Worm (Caenorhabditis elegans) whole organism, L2 larva: ENCODE data around the gene F46C5.4.

Source experiments
- C34F6.9 ChIP-seq: fragments of 150-350 bp; optimal IDR thresholded peaks from 2 replicates; lab custom pipeline; 2014; ENCODE audit warnings: missing biosample characterization, missing genetic modification characterization
- F13H6.1 ChIP-seq: sonication (generic microtip); optimal IDR thresholded peaks from 2 replicates; lab custom pipeline; 2016; ENCODE audit warnings: missing genetic modification characterization, missing compliant biosample characterization
- R02D3.7 ChIP-seq: fragments of 150-350 bp; optimal IDR thresholded peaks from 2 replicates; lab custom pipeline; 2014; ENCODE audit warnings: missing biosample characterization, missing genetic modification characterization
- Y55F3AM.14 ChIP-seq: fragments of 200-800 bp; sonication (Bioruptor generic); optimal IDR thresholded peaks from 2 replicates; lab custom pipeline; 2018; ENCODE audit warnings: mild to moderate bottlenecking, missing genetic modification characterization, missing compliant biosample characterization
- ZK546.5 ChIP-seq: sonication (generic microtip); optimal IDR thresholded peaks from 2 replicates; lab custom pipeline; 2017; ENCODE audit warnings: missing biosample characterization, missing genetic modification characterization
- alr-1 ChIP-seq: fragments of 150-350 bp; optimal IDR thresholded peaks from 2 replicates; lab custom pipeline; 2014; ENCODE audit warnings: missing biosample characterization, missing genetic modification characterization
- aly-2 ChIP-seq: fragments of 150-350 bp; optimal IDR thresholded peaks from 2 replicates; lab custom pipeline; 2014; ENCODE audit warnings: missing biosample characterization, missing genetic modification characterization
- ama-1 ChIP-seq: fragments of 150-350 bp; optimal IDR thresholded peaks from 2 replicates; lab custom pipeline; 2018; ENCODE audit warnings: inconsistent platforms
- blmp-1 ChIP-seq: sonication (generic microtip); optimal IDR thresholded peaks from 2 replicates; lab custom pipeline; 2017; ENCODE audit warnings: missing genetic modification characterization, mild to moderate bottlenecking, missing compliant biosample characterization, antibody characterized with exemption, moderate library complexity; ENCODE audit not compliant: insufficient read depth
- ceh-16 ChIP-seq: fragments of 150-350 bp; optimal IDR thresholded peaks from 2 replicates; lab custom pipeline; 2014; ENCODE audit warnings: missing biosample characterization, missing genetic modification characterization
- ceh-82 ChIP-seq: fragments of 150-350 bp; optimal IDR thresholded peaks from 2 replicates; lab custom pipeline; 2014; ENCODE audit warnings: missing biosample characterization, missing genetic modification characterization
- crh-2 ChIP-seq: sonication (generic microtip); optimal IDR thresholded peaks from 2 replicates; lab custom pipeline; 2017; ENCODE audit warnings: missing biosample characterization, missing genetic modification characterization
- dmd-4 ChIP-seq: sonication (generic microtip); optimal IDR thresholded peaks from 2 replicates; lab custom pipeline; 2017; ENCODE audit warnings: missing biosample characterization, missing genetic modification characterization
- egl-27 ChIP-seq: sonication (generic microtip); optimal IDR thresholded peaks from 3 replicates; lab custom pipeline; 2017; ENCODE audit warnings: missing biosample characterization, missing genetic modification reagents, missing genetic modification characterization
- elt-1 ChIP-seq: fragments of 150-350 bp; optimal IDR thresholded peaks from 2 replicates; lab custom pipeline; 2014; ENCODE audit warnings: missing biosample characterization, missing genetic modification characterization
- elt-3 ChIP-seq: sonication (generic microtip); optimal IDR thresholded peaks from 2 replicates; lab custom pipeline; 2017; ENCODE audit warnings: missing biosample characterization, missing genetic modification characterization
- fos-1 ChIP-seq: fragments of 150-350 bp; optimal IDR thresholded peaks from 2 replicates; lab custom pipeline; 2014; ENCODE audit warnings: missing biosample characterization, missing genetic modification characterization
- gmeb-1 ChIP-seq: fragments of 150-350 bp; optimal IDR thresholded peaks from 2 replicates; lab custom pipeline; 2014; ENCODE audit warnings: missing biosample characterization, missing genetic modification characterization
- lin-11 ChIP-seq: fragments of 150-350 bp; sonication (generic microtip); optimal IDR thresholded peaks from 2 replicates; lab custom pipeline; 2014; ENCODE audit warnings: missing biosample characterization, missing genetic modification characterization, inconsistent platforms, mixed read lengths
- lin-13 ChIP-seq: fragments of 150-350 bp; optimal IDR thresholded peaks from 2 replicates; lab custom pipeline; 2014; ENCODE audit warnings: missing biosample characterization, missing genetic modification reagents, missing genetic modification characterization
- lin-39 ChIP-seq: fragments of 150-350 bp; optimal IDR thresholded peaks from 2 replicates; lab custom pipeline; 2014; ENCODE audit warnings: missing biosample characterization, missing genetic modification reagents, missing genetic modification characterization
- lsy-2 ChIP-seq, 2 experiments: fragments of 150-350 bp in 1 of 2; sonication (generic microtip) in 1 of 2; optimal IDR thresholded peaks; 2 replicates each; lab custom pipeline; 2014 to 2017; ENCODE audit warnings: missing biosample characterization in 2 of 2, missing genetic modification characterization in 2 of 2
- mab-5 ChIP-seq: fragments of 150-350 bp; optimal IDR thresholded peaks from 2 replicates; lab custom pipeline; 2014; ENCODE audit warnings: missing biosample characterization, missing genetic modification characterization
- mdl-1 ChIP-seq, 2 experiments: fragments of 150-350 bp in 1 of 2; sonication (generic microtip) in 1 of 2; optimal IDR thresholded peaks; 2 replicates each; lab custom pipeline; 2017; ENCODE audit warnings: missing biosample characterization in 2 of 2, missing genetic modification characterization in 2 of 2
- nhr-10 ChIP-seq: sonication (generic microtip); optimal IDR thresholded peaks from 2 replicates; lab custom pipeline; 2017; ENCODE audit warnings: missing biosample characterization, missing genetic modification characterization
- nhr-11 ChIP-seq: fragments of 150-350 bp; optimal IDR thresholded peaks from 2 replicates; lab custom pipeline; 2014; ENCODE audit warnings: missing biosample characterization, missing genetic modification characterization
- nhr-12 ChIP-seq: fragments of 150-350 bp; optimal IDR thresholded peaks from 2 replicates; lab custom pipeline; 2014; ENCODE audit warnings: missing biosample characterization, missing genetic modification characterization
- nhr-129 ChIP-seq: fragments of 150-350 bp; optimal IDR thresholded peaks from 2 replicates; lab custom pipeline; 2014; ENCODE audit warnings: missing biosample characterization, missing genetic modification characterization
- nhr-21 ChIP-seq: fragments of 150-350 bp; optimal IDR thresholded peaks from 2 replicates; lab custom pipeline; 2014; ENCODE audit warnings: missing biosample characterization, missing genetic modification characterization
- nhr-23 ChIP-seq: fragments of 150-350 bp; optimal IDR thresholded peaks from 2 replicates; lab custom pipeline; 2014; ENCODE audit warnings: missing biosample characterization, missing genetic modification reagents, missing genetic modification characterization
- nhr-237 ChIP-seq: fragments of 150-350 bp; optimal IDR thresholded peaks from 2 replicates; lab custom pipeline; 2014; ENCODE audit warnings: missing biosample characterization, missing genetic modification characterization
- nhr-25 ChIP-seq: fragments of 150-350 bp; sonication (generic microtip); optimal IDR thresholded peaks from 3 replicates; lab custom pipeline; 2014; ENCODE audit warnings: missing biosample characterization, missing genetic modification characterization
- nhr-6 ChIP-seq: fragments of 150-350 bp; optimal IDR thresholded peaks from 2 replicates; lab custom pipeline; 2014; ENCODE audit warnings: missing biosample characterization, missing genetic modification characterization
- nhr-77 ChIP-seq: fragments of 150-350 bp; optimal IDR thresholded peaks from 2 replicates; lab custom pipeline; 2014; ENCODE audit warnings: missing biosample characterization, missing genetic modification characterization
- peb-1 ChIP-seq: fragments of 150-350 bp; optimal IDR thresholded peaks from 2 replicates; lab custom pipeline; 2014; ENCODE audit warnings: missing biosample characterization, missing genetic modification characterization
- sem-4 ChIP-seq: fragments of 150-350 bp; optimal IDR thresholded peaks from 2 replicates; lab custom pipeline; 2014; ENCODE audit warnings: missing biosample characterization, missing genetic modification reagents, missing genetic modification characterization
- skn-1 ChIP-seq: sonication (generic microtip); optimal IDR thresholded peaks from 2 replicates; lab custom pipeline; 2017; ENCODE audit warnings: missing biosample characterization, missing genetic modification characterization
- sma-3 ChIP-seq: sonication (generic microtip); optimal IDR thresholded peaks from 2 replicates; lab custom pipeline; 2016; ENCODE audit warnings: missing genetic modification reagents, missing genetic modification characterization, missing compliant biosample characterization
- sma-9 ChIP-seq, 2 experiments: fragments of 150-350 bp in 1 of 2; sonication (generic microtip) in 1 of 2; optimal IDR thresholded peaks; 2 replicates each; lab custom pipeline; 2014 to 2016; ENCODE audit warnings: missing genetic modification characterization in 2 of 2, mild to moderate bottlenecking in 1 of 2, missing biosample characterization in 1 of 2, missing compliant biosample characterization in 1 of 2, missing genetic modification reagents in 1 of 2, moderate library complexity in 1 of 2
- snpc-4 ChIP-seq: fragments of 150-350 bp; optimal IDR thresholded peaks from 2 replicates; lab custom pipeline; 2014; ENCODE audit warnings: missing biosample characterization, missing genetic modification characterization
- unc-39 ChIP-seq: fragments of 150-350 bp; optimal IDR thresholded peaks from 2 replicates; lab custom pipeline; 2014; ENCODE audit warnings: missing biosample characterization, missing genetic modification characterization
- unc-55 ChIP-seq: fragments of 150-350 bp; sonication (generic microtip); optimal IDR thresholded peaks from 3 replicates; lab custom pipeline; 2014; ENCODE audit warnings: missing biosample characterization, missing genetic modification reagents, missing genetic modification characterization
- unc-62 ChIP-seq: fragments of 150-350 bp; optimal IDR thresholded peaks from 2 replicates; lab custom pipeline; 2014; ENCODE audit warnings: missing biosample characterization, missing genetic modification reagents, missing genetic modification characterization
- zag-1 ChIP-seq: fragments of 150-350 bp; optimal IDR thresholded peaks from 2 replicates; lab custom pipeline; 2014; ENCODE audit warnings: missing biosample characterization, missing genetic modification characterization
- ztf-1 ChIP-seq: fragments of 200-800 bp; sonication (Bioruptor generic); conservative IDR thresholded peaks from 2 replicates; pipeline ENCODE4 v1.3.6; 2022; ENCODE audit warnings: missing genetic modification characterization, missing compliant biosample characterization
- ztf-11 ChIP-seq: sonication (generic microtip); optimal IDR thresholded peaks from 2 replicates; lab custom pipeline; 2017; ENCODE audit warnings: missing biosample characterization, missing genetic modification characterization
- ztf-4 ChIP-seq: fragments of 150-350 bp; optimal IDR thresholded peaks from 2 replicates; lab custom pipeline; 2014; ENCODE audit warnings: missing biosample characterization, missing genetic modification characterization

Gene F46C5.4

ce11 chrII:8813659-8814058 lies 22.2 kb upstream of the F46C5.4 start:
- TF ChIP-seq zag-1 (no peak), nhr-23 (tag; lab: Kevin White, UChicago) (no peak), lsy-2 (tag; optimal IDR thresholded peaks at IDR 0.05; lab: Kevin White, UChicago) (peak in 1 of 2 experiments; percentile 22), mab-5 (tag; lab: Kevin White, UChicago) (no peak), unc-55 (GFP tag; lab: Kevin White, UChicago) (no peak), elt-3 (tag; lab: Kevin White, UChicago) (no peak), ZK546.5 (tag; lab: Kevin White, UChicago) (no peak), nhr-6 (tag; lab: Kevin White, UChicago) (peak; percentile 63), lin-13 (GFP tag; lab: Kevin White, UChicago) (no peak), mdl-1 (tag; optimal IDR thresholded peaks at IDR 0.05; lab: Kevin White, UChicago) (no peak), nhr-25 (tag; lab: Kevin White, UChicago) (peak; percentile 89), unc-62 (no peak), sem-4 (tag; lab: Kevin White, UChicago) (no peak), blmp-1 (peak; percentile 52), nhr-77 (no peak), ztf-1 (no peak), nhr-11 (tag; lab: Kevin White, UChicago) (no peak), ztf-4 (tag; lab: Kevin White, UChicago) (no peak), peb-1 (tag; lab: Kevin White, UChicago) (no peak), nhr-237 (tag; lab: Kevin White, UChicago) (no peak), C34F6.9 (tag; lab: Kevin White, UChicago) (no peak), ama-1 (lab: Kevin White, UChicago) (no peak), ceh-82 (tag; lab: Kevin White, UChicago) (no peak), F13H6.1 (no peak), snpc-4 (no peak), alr-1 (tag; lab: Kevin White, UChicago) (no peak), sma-3 (GFP tag; lab: Kevin White, UChicago) (peak; percentile 84), R02D3.7 (no peak), nhr-129 (peak; percentile 79), unc-39 (tag; lab: Kevin White, UChicago) (no peak), nhr-10 (no peak), lin-11 (tag; lab: Kevin White, UChicago) (no peak), nhr-12 (tag; lab: Kevin White, UChicago) (no peak), aly-2 (tag; lab: Kevin White, UChicago) (no peak), ztf-11 (tag; lab: Kevin White, UChicago) (no peak), dmd-4 (tag; lab: Kevin White, UChicago) (no peak), lin-39 (tag; lab: Kevin White, UChicago) (no peak), elt-1 (tag; lab: Kevin White, UChicago) (no peak), crh-2 (tag; lab: Kevin White, UChicago) (peak; percentile 56), Y55F3AM.14 (no peak), skn-1 (tag; lab: Kevin White, UChicago) (no peak), sma-9 (GFP tag; optimal IDR thresholded peaks at IDR 0.05; lab: Kevin White, UChicago) (peak; percentile 81), sma-9 (tag; optimal IDR thresholded peaks at IDR 0.05; lab: Kevin White, UChicago) (no peak), fos-1 (tag; lab: Kevin White, UChicago) (no peak), gmeb-1 (tag; lab: Kevin White, UChicago) (peak; percentile 15), ceh-16 (tag; lab: Kevin White, UChicago) (no peak), nhr-21 (peak; percentile 98), egl-27 (peak; percentile 63)
- TF ChIP-seq, all 48 proteins: peak for 11

- TF ChIP-seq F13H6.1 (no peak), peb-1 (tag; lab: Kevin White, UChicago) (no peak), nhr-21 (no peak), nhr-25 (tag; lab: Kevin White, UChicago) (peak; percentile 4), R02D3.7 (no peak)
These were observed 21.6 kb upstream of the F46C5.4 start for ce11 chrII:8814231-8814630.
